Worm (Caenorhabditis elegans): Measurements from ENCODE around the gene T24E12.10.

DNA sequence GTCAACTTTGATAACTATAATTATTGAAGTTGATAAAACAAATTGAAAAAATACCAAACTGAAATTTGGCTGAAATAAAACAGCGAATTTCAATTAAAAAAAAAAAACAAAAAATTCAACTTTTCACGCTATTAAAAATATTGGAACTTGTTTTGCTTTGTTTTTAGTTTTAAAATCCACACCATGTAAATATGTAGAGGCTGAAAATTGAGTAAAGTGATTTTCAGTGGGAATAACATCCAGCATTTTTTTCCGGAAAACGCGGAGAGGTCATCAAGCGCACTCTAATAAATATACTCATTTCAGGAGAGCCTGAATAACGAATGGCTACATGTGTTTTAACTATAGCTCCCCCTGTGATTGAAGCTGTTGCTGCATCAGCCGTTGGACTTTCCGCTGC, 19.4 kb downstream of the T24E12.10 start, which contains the start of gene rcd-1:
- no peak for TF ChIP-seq ama-1 (optimal IDR thresholded peaks at IDR 0.05)
- TF ChIP-seq hmg-4 (GFP tag; optimal IDR thresholded peaks at IDR 0.05) = no peak
- no peak for TF ChIP-seq ets-7 (tag; optimal IDR thresholded peaks at IDR 0.05)
- no peak for TF ChIP-seq tbx-37 (GFP tag; conservative IDR thresholded peaks at IDR 0.05)
- no peak for TF ChIP-seq flt-1 (GFP tag; IDR thresholded peaks at IDR 0.05)
- no peak for TF ChIP-seq aly-1 (tag; optimal IDR thresholded peaks at IDR 0.05)
- TF ChIP-seq tbx-11 (GFP tag; IDR thresholded peaks at IDR 0.05) = no peak
- TF ChIP-seq B0310.2 (tag; optimal IDR thresholded peaks at IDR 0.05) = no peak
- no peak for TF ChIP-seq ceh-13 (GFP tag; optimal IDR thresholded peaks at IDR 0.05)
- TF ChIP-seq tra-4 (tag; optimal IDR thresholded peaks at IDR 0.05) = no peak
- no peak for TF ChIP-seq F13C5.2 (tag; optimal IDR thresholded peaks at IDR 0.05)
- no peak for TF ChIP-seq pes-1 (GFP tag; IDR thresholded peaks at IDR 0.05)
- no peak for TF ChIP-seq hmbx-1 (tag; optimal IDR thresholded peaks at IDR 0.05)
- no peak for TF ChIP-seq ceh-36 (tag; optimal IDR thresholded peaks at IDR 0.05)
